Worm (Caenorhabditis elegans) whole organism, L4 larva: ENCODE data around the gene madf-11.

ENCODE experiments used
- ama-1 ChIP-seq: fragments of 150-350 bp; optimal IDR thresholded peaks from 2 replicates; lab custom pipeline; 2014; ENCODE audit warnings: inconsistent platforms, mixed read lengths
- ces-1 ChIP-seq: fragments of 150-350 bp; sonication (generic microtip); optimal IDR thresholded peaks from 4 replicates; lab custom pipeline; 2014; ENCODE audit warnings: missing biosample characterization, missing genetic modification reagents, missing genetic modification characterization
- dve-1 ChIP-seq: sonication (generic microtip); optimal IDR thresholded peaks from 2 replicates; lab custom pipeline; 2017; ENCODE audit warnings: antibody characterized with exemption, mild to moderate bottlenecking, missing genetic modification characterization, missing compliant biosample characterization; ENCODE audit not compliant: insufficient read depth
- mxl-3 ChIP-seq: fragments of 200-800 bp; sonication (Bioruptor generic); optimal IDR thresholded peaks from 2 replicates; lab custom pipeline; 2018; ENCODE audit warnings: mild to moderate bottlenecking, missing genetic modification characterization, missing compliant biosample characterization
- nhr-11 ChIP-seq: fragments of 150-350 bp; optimal IDR thresholded peaks from 2 replicates; lab custom pipeline; 2014; ENCODE audit warnings: missing biosample characterization, missing genetic modification characterization
- php-3 ChIP-seq: fragments of 200-800 bp; sonication (Bioruptor generic); IDR thresholded peaks from 2 replicates; pipeline ENCODE4 v1.3.6; 2022; ENCODE audit warnings: missing genetic modification reagents, missing genetic modification characterization, missing compliant biosample characterization
- zag-1 ChIP-seq: fragments of 150-350 bp; optimal IDR thresholded peaks from 2 replicates; lab custom pipeline; 2014; ENCODE audit warnings: missing biosample characterization, missing genetic modification characterization
- zfp-3 ChIP-seq: fragments of 200-800 bp; sonication (Bioruptor generic); conservative IDR thresholded peaks from 2 replicates; pipeline ENCODE4 v1.3.6; 2022; ENCODE audit warnings: missing genetic modification reagents, missing genetic modification characterization, missing compliant biosample characterization
- ztf-11 ChIP-seq: fragments of 150-350 bp; optimal IDR thresholded peaks from 2 replicates; lab custom pipeline; 2014; ENCODE audit warnings: missing biosample characterization, missing genetic modification characterization

ce11 chrIII:5565699-5566098 is 37.6 kb downstream of the madf-11 start:
- TF ChIP-seq ztf-11 = no peak
- TF ChIP-seq zag-1 = no peak
- no peak for TF ChIP-seq php-3
- TF ChIP-seq mxl-3 (GFP tag; lab: Kevin White, UChicago) = no peak
- no peak for TF ChIP-seq ama-1
- no peak for TF ChIP-seq ces-1 (GFP tag; lab: Kevin White, UChicago)
- no peak for TF ChIP-seq zfp-3
- TF ChIP-seq nhr-11 = no peak
- no peak for TF ChIP-seq dve-1 (tag; lab: Kevin White, UChicago)
